Fruit fly (Drosophila melanogaster): ENCODE results near the gene CG32295.

dm6 chr3L:2480470-2480869, 46.3 kb downstream of the CG32295 start:
- TF ChIP-seq CG15710 (tag; optimal IDR thresholded peaks at IDR 0.05) (no peak), EcR (GFP tag; optimal IDR thresholded peaks at IDR 0.05) (no peak), gl (tag; optimal IDR thresholded peaks at IDR 0.05) (no peak), CG9948 (tag; optimal IDR thresholded peaks at IDR 0.05) (no peak), CG14655 (GFP tag; optimal IDR thresholded peaks at IDR 0.05) (no peak), Ets98B (GFP tag; IDR thresholded peaks at IDR 0.05) (no peak)
